Worm (Caenorhabditis elegans) whole organism, midembryonic: ENCODE measurements around the gene ZC13.10.

ENCODE experiments used
- T22C8.4 ChIP-seq: fragments of 200-800 bp; sonication (Bioruptor generic); IDR thresholded peaks from 2 replicates; pipeline ENCODE4 v1.3.6; 2022; ENCODE audit warnings: missing genetic modification characterization, missing compliant biosample characterization
- cog-1 ChIP-seq: sonication (generic microtip); optimal IDR thresholded peaks from 2 replicates; lab custom pipeline; 2016; ENCODE audit warnings: missing genetic modification characterization, missing compliant biosample characterization
- flt-1 ChIP-seq: fragments of 200-800 bp; sonication (Bioruptor generic); IDR thresholded peaks from 2 replicates; pipeline ENCODE4 v1.3.6; 2022; ENCODE audit warnings: missing genetic modification characterization, missing compliant biosample characterization
- med-1 ChIP-seq: sonication (generic microtip); optimal IDR thresholded peaks from 2 replicates; lab custom pipeline; 2017; ENCODE audit warnings: missing genetic modification characterization, mild to moderate bottlenecking, missing compliant biosample characterization, antibody characterized with exemption, missing genetic modification reagents; ENCODE audit not compliant: insufficient read depth
- ref-1 ChIP-seq: fragments of 200-800 bp; sonication (Bioruptor generic); conservative IDR thresholded peaks from 2 replicates; pipeline ENCODE4 v1.3.6; 2022; ENCODE audit warnings: missing genetic modification reagents, missing genetic modification characterization, missing compliant biosample characterization
- tab-1 ChIP-seq: fragments of 200-800 bp; sonication (Bioruptor generic); IDR thresholded peaks from 2 replicates; pipeline ENCODE4 v1.3.6; 2022; ENCODE audit warnings: missing genetic modification characterization, missing compliant biosample characterization
- ztf-23 ChIP-seq: fragments of 200-800 bp; sonication (Bioruptor generic); IDR thresholded peaks from 2 replicates; pipeline ENCODE4 v1.3.6; 2022; ENCODE audit warnings: missing genetic modification reagents, missing genetic modification characterization, missing compliant biosample characterization

DNA sequence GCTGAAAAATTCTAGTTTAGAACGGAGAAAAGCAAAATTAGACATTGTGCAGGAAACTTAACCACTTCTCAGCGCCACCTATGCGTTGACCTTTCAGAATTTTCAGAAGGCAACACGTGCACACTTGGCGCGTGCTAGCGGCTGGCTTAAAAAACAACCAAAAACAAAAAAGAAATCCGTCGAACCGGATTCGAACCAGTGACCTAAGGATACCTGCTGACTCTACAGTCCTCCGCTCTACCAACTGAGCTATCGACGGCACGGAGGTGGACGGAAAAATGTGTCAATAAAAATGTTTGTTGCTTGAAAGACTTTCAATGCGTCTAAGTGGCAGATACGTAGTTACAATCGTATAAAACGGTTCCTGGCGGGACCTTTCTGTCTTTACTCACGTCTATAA, 37.2 kb downstream of the ZC13.10 start:
- TF ChIP-seq flt-1 (GFP tag; lab: Robert Waterston, UW): no peak
- no peak for TF ChIP-seq ztf-23 (GFP tag; lab: Robert Waterston, UW)
- TF ChIP-seq ref-1 (GFP tag; lab: Robert Waterston, UW): no peak
- no peak for TF ChIP-seq cog-1 (tag; lab: Kevin White, UChicago)
- no peak for TF ChIP-seq T22C8.4 (GFP tag; lab: Robert Waterston, UW)
- TF ChIP-seq med-1 (GFP tag; lab: Kevin White, UChicago): no peak
- TF ChIP-seq tab-1: no peak
